Worm (Caenorhabditis elegans) whole organism, L4/young adult: ENCODE results near the gene srz-42.
A peak's percentile ranks its signal among the peaks of the same experiment; 100 is the strongest.

Experiments
- W03F9.2 ChIP-seq: fragments of 150-350 bp; optimal IDR thresholded peaks from 2 replicates; lab custom pipeline; 2014; ENCODE audit warnings: missing biosample characterization, missing genetic modification characterization
- dao-5 ChIP-seq: sonication (generic microtip); optimal IDR thresholded peaks from 2 replicates; lab custom pipeline; 2016; ENCODE audit warnings: missing genotype, missing genetic modification characterization, moderate library complexity, missing compliant biosample characterization
- him-1 ChIP-seq: sonication (generic microtip); optimal IDR thresholded peaks from 2 replicates; lab custom pipeline; 2016; ENCODE audit warnings: missing genotype, missing genetic modification reagents, missing genetic modification characterization, missing compliant biosample characterization

The srz-42 gene

DNA sequence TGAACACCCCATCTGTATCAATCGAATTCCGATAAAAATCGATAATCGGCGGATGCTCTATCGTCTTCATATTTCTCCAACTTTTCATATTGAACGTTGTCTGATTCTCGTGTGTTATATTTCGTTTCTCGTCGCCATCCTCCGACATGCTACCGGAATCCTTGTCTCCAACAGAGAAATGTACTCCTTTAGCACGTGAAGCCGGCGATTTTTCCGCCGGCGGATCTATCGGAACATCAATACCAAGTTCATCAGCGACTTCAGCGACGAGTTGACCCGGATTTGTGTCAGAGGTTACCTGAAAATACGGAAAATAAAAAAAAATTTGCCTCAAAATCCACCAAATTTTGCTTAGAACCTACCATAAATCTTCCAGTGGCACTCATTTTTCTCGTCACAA, 14.1 kb upstream of the srz-42 start:
- no peak for TF ChIP-seq him-1 (tag; lab: Kevin White, UChicago)
- no peak for TF ChIP-seq dao-5 (tag; lab: Kevin White, UChicago)
- TF ChIP-seq W03F9.2: no peak

DNA sequence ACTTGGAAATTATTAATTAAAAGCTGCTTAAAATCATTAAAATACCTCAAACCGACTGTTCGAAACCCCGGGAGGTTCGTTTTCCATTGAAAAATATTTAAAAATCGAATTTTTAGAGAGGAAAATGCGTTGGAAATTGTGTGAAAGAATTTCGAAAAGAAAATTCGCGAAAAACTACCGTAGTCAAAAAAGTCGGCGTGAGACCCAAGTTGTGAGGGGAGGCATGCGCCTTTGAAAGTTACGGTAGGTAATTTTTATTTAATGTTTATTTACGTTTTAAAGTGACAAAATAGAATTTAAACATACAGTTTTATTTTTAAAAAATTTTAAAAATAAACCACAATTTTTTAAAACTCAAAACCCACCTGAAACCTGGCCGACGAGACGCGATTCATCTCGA, 13.6 kb upstream of the srz-42 start:
- TF ChIP-seq him-1 (tag; lab: Kevin White, UChicago) (no peak), dao-5 (tag; lab: Kevin White, UChicago) (no peak), W03F9.2 (peak; percentile 45)

DNA sequence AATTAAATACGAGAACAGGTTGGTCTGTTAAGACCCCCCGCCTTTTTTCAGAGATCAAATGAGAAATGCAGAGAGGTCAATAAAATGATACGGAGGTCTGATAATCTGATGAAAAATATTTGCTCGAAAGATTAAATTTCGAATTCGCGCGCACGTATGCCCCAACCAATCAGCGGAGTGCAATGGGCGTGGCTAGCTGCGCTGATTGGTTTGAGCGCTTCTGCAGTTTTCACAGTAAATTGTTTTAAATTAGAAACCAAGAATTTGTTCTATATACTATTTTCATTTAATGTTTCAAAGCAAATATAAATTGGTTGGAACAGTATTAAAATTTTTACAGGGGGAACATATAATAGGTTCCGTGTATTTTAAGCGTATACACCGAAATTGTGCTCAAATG, 9.9 kb upstream of the srz-42 start:
- TF ChIP-seq W03F9.2: no peak
- no peak for TF ChIP-seq him-1 (tag; lab: Kevin White, UChicago)
- no peak for TF ChIP-seq dao-5 (tag; lab: Kevin White, UChicago)

DNA sequence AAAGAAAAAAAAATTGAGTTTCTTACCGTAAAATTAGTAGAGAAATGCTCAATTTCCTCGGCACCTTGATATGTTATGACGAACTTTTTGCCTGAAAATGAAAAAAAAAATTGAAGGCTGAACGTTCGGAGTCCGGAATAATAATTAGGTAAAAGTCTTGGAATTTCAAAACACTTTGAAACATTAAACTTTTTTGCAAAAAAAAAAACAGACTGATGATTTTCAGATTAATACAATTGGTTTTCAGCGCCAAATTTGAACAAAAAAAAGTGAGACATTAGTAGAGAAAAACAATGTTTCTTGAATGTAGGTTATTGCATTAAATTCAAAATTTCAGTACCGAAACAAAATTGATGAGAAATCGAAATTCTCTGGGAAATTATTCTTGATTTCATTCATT, 5.2 kb upstream of the srz-42 start, which contains the start of gene nkcc-1:
Gene nkcc-1, minus strand, starts transcription at position 101 of the 400 bp plus-strand sequence.
- no peak for TF ChIP-seq him-1 (tag; lab: Kevin White, UChicago)
- no peak for TF ChIP-seq W03F9.2
- TF ChIP-seq dao-5 (tag; lab: Kevin White, UChicago): no peak

DNA sequence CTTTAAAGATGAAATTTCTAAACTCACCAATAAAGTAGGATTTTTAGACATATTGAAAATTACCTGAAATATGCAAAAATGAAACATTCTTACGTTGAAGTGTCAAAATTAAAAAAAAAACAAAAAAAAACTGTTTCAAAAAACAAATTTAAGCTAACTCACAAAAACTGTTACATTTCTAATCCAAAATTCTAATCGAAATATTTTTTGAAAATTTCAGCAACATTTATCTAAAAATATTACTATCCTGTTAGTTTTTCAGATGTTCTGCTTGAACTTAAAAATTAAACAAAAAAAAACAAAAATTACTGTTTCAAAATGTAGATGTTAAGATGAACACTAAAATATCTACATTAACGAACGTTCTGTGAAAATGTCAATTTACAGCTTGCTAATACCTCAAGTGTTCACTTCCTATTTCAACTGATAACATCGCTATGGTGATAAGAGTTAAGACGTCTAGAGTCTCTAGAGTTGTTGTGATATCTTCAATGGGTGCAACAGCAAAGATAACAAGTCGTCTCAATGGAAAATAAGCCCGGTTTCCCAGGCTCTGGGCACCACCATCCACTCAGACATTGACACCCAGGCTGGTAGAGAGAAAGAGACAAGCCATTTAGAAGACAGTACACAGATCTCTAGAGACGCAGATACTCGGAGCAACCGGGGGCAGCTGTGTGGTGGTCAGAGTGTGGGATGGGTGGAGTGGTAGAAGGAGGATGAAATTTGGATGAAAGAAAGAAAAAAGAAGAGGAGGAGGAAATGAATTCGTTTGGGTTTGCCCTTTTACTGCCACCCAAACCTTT, 1.2 kb upstream of the srz-42 start, which contains the start of gene H12I19.115:
Gene H12I19.115, minus strand, starts transcription at position 51 of the 806 bp plus-strand sequence.
- TF ChIP-seq dao-5 (tag; lab: Kevin White, UChicago): no peak
- TF ChIP-seq W03F9.2: no peak
- no peak for TF ChIP-seq him-1 (tag; lab: Kevin White, UChicago)

DNA sequence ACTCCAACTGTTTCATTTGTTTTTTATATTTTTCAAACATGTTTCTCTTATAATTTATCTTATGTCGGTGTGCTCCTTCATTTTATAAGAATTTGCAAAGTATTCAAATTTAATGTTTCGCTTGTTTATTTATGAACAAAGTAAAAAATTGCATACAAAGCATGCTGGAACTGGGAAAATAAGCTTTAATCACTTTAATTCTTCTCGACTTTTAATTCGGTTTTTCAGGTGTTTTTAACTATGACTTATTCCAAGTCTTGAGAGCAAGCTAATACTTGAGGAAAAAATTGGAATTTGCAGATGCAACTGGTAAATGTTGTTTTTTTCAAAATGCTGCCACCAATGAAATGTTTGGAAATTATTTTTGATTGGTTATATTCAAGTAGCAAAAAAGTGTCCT, 2.6 kb downstream of the srz-42 start, which contains the start of gene srz-59:
Gene srz-59, plus strand, starts transcription at position 301 of the 400 bp plus-strand sequence.
- TF ChIP-seq W03F9.2: no peak
- TF ChIP-seq dao-5 (tag; lab: Kevin White, UChicago): no peak
- no peak for TF ChIP-seq him-1 (tag; lab: Kevin White, UChicago)

DNA sequence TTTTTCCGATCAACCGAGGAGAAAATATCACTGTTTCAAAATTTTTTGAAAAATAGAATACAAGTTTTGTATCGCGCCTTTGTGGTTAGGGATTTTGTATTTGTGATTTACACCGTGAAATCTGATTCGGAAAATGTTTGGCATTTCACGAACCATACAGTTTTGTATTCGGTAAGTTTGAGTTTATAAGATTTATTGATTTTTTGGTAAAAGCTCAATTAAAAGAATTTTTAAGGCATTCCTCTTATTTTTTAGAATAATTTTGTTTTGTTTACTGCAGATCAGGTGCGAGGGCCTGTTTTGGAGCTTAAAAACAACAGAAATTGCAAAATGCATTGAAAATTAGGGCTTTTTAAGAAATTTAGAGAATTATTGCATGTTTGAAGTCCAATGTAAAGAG, 4.2 kb downstream of the srz-42 start:
- TF ChIP-seq dao-5 (tag; lab: Kevin White, UChicago) (no peak), W03F9.2 (no peak), him-1 (tag; lab: Kevin White, UChicago) (no peak)

DNA sequence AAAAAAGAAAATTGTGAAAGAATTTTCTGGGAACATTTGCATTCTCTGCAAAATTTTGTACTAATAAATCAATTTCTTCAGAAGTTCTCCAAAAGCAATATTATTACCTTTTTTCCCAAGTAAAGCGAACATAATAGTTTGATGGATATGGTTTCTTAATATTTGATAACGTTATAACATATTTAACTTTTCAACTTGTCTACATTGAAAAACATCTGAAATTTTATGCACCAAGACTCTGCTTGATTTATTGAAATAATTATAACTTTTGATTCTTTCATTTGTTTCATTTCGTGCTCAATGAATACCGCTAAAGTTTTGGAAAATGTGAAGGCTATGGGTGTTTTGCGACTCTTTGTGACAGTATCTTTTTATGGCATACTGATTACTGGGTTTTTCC, 7.9 kb downstream of the srz-42 start, which contains the start of gene srz-31:
Gene srz-31, plus strand, starts transcription at position 301 of the 400 bp plus-strand sequence.
- TF ChIP-seq him-1 (tag; lab: Kevin White, UChicago) (no peak), W03F9.2 (no peak), dao-5 (tag; lab: Kevin White, UChicago) (no peak)

DNA sequence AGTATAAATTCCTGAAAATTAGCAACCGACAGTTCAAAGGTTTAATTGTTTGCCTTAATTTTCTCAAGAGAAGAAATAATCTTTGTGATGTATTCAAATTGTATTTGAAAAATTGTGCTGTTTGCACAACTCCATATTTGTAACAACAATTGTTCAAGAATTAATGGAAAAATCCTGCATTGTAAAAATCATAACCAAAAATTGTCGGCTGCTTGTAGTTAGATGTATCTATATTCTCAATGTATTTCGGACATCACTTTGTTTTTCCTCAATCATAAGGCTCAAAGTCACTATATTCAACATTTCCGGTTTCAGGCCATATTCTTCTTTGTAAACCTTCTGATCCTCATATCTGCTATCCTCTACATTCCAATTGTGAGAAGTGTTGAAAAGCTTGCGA, 13.9 kb downstream of the srz-42 start:
- TF ChIP-seq dao-5 (tag; lab: Kevin White, UChicago): no peak
- TF ChIP-seq him-1 (tag; lab: Kevin White, UChicago): no peak
- TF ChIP-seq W03F9.2: no peak

DNA sequence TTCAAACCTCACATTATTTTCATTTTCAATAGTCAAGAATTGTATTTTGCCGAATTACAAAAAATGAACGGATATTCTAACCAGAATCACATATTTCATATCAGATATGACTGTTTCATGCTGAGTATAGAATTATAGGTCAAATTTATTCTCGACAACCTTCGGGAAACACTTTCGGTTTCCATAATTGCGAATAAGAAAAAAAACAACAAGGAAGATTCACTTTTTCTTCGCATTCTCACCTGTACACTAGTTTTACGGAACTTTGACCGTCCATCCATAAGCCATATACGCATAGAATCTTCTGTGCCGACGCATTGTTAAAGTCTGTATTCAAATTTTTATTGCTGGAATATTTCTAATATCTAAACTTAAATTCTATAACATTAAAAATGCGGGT, 16.4 kb downstream of the srz-42 start, which contains the start of gene oac-37:
Gene oac-37, plus strand, starts transcription at position 301 of the 400 bp plus-strand sequence.
- TF ChIP-seq dao-5 (tag; lab: Kevin White, UChicago): no peak
- TF ChIP-seq W03F9.2: no peak
- no peak for TF ChIP-seq him-1 (tag; lab: Kevin White, UChicago)

DNA sequence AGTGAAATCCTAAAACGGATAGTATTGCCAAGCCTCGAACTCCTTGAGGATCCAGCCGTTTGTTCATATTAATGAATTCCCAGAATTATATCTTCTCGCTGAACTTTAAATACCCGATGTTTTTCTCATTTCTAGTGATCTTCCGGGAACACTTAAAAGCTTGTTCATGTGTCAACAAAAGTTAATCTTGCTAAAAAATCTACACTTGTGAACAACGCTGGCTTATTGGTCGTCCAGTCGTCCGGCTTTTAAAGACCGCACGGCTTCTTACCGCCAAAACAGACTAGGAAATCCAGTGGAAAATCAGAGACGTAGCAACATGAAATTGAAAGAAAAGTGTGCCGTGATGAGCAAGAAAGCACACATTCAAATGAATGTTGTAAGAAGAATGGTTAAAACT, 24.1 kb downstream of the srz-42 start, which contains the start of gene oac-38:
Gene oac-38, minus strand, starts transcription at position 101 of the 400 bp plus-strand sequence.
- no peak for TF ChIP-seq him-1 (tag; lab: Kevin White, UChicago)
- no peak for TF ChIP-seq dao-5 (tag; lab: Kevin White, UChicago)
- TF ChIP-seq W03F9.2: no peak

DNA sequence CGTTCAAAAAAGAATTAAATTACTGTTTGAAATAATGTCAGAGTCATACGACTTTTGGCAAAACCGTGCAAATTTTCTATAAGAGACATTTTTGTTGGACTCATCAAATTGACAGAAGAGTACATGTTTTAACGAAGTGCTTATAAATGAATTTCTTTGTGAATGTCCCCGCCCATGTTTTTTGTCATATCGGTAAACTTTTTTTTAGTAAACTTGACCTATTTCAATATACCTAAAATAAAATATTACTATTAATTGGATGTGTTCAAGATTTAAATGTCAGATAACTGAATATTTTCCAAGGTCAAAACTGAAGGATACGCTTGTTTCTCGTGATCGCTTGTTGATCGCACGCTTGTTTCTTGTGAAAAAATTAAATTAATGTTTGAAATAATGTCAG, 28.9 kb downstream of the srz-42 start, which contains the start of gene R05A10.8:
Gene R05A10.8, minus strand, starts transcription at position 101 of the 400 bp plus-strand sequence.
- TF ChIP-seq W03F9.2: no peak
- TF ChIP-seq dao-5 (tag; lab: Kevin White, UChicago): no peak
- TF ChIP-seq him-1 (tag; lab: Kevin White, UChicago): no peak

DNA sequence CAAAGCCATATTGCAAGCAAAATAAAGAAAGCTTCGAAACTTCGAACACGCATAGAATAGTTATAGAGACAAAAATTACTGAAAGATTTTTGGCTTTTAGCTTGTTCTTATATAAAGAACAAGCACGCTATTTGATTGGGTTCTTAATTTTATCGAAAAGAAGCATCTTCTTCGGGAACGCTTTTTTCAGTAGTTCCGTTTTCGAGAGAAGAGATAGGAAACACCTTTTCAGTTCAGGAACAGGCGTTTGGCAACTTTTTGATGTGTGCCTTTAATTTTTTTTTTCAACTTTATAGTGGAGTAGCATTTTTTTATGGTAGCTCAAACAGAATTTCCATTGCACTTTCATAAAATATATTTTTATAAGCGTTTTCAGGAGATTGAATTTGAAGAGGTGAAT, 33.6 kb downstream of the srz-42 start, which contains the start of gene R05A10.7:
Gene R05A10.7, minus strand, starts transcription at position 101 of the 400 bp plus-strand sequence.
- TF ChIP-seq him-1 (tag; lab: Kevin White, UChicago) (no peak), W03F9.2 (no peak), dao-5 (tag; lab: Kevin White, UChicago) (no peak)

DNA sequence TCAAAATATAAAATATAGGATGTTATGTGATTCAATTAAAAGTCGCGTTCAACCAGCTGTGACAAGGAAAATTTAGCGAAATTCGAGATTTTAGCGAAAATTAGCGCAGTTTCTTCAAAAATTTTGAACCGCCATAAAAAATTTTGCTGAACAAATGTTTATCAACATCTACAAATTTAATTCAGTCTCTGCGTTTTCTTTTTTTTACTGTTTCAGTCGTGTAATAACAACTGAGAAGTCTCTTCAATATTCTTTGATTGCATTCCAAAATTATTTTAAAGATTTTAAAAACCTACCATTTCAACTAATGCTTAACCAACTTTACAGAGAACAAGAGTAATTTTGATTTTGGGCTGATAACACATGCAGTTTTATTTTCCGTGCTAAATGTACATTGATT, 34.9 kb downstream of the srz-42 start:
- no peak for TF ChIP-seq W03F9.2
- TF ChIP-seq dao-5 (tag; lab: Kevin White, UChicago): no peak
- no peak for TF ChIP-seq him-1 (tag; lab: Kevin White, UChicago)
